Worm (Caenorhabditis elegans) whole organism, L3 larva: Measurements from ENCODE around the gene smrc-1.

ENCODE experiments used
- R02D3.7 ChIP-seq: fragments of 150-350 bp; optimal IDR thresholded peaks from 2 replicates; lab custom pipeline; 2014; ENCODE audit warnings: missing biosample characterization, missing genetic modification characterization
- ZK546.5 ChIP-seq: sonication (generic microtip); optimal IDR thresholded peaks from 2 replicates; lab custom pipeline; 2017; ENCODE audit warnings: missing biosample characterization, missing genetic modification characterization
- aly-2 ChIP-seq: fragments of 150-350 bp; optimal IDR thresholded peaks from 2 replicates; lab custom pipeline; 2014; ENCODE audit warnings: missing biosample characterization, missing genetic modification characterization
- ama-1 ChIP-seq: fragments of 150-350 bp; optimal IDR thresholded peaks from 2 replicates; lab custom pipeline; 2018
- ceh-16 ChIP-seq: sonication (generic microtip); optimal IDR thresholded peaks from 2 replicates; lab custom pipeline; 2017; ENCODE audit warnings: missing biosample characterization, missing genetic modification characterization
- ceh-28 ChIP-seq: fragments of 150-350 bp; optimal IDR thresholded peaks from 2 replicates; lab custom pipeline; 2014; ENCODE audit warnings: missing biosample characterization, missing genetic modification reagents, missing genetic modification characterization
- ceh-82 ChIP-seq: fragments of 150-350 bp; optimal IDR thresholded peaks from 2 replicates; lab custom pipeline; 2014; ENCODE audit warnings: missing biosample characterization, missing genetic modification characterization
- ceh-9 ChIP-seq: sonication (generic microtip); optimal IDR thresholded peaks from 2 replicates; lab custom pipeline; 2018; ENCODE audit warnings: missing biosample characterization, missing genetic modification characterization
- daf-12 ChIP-seq: fragments of 150-350 bp; optimal IDR thresholded peaks from 2 replicates; lab custom pipeline; 2014; ENCODE audit warnings: missing biosample characterization, missing genetic modification reagents, missing genetic modification characterization
- egl-27 ChIP-seq: sonication (generic microtip); optimal IDR thresholded peaks from 4 replicates; lab custom pipeline; 2017; ENCODE audit warnings: missing biosample characterization, missing genetic modification reagents, missing genetic modification characterization
- egl-5 ChIP-seq: fragments of 150-350 bp; optimal IDR thresholded peaks from 2 replicates; lab custom pipeline; 2017; ENCODE audit warnings: missing biosample characterization, missing genetic modification reagents, missing genetic modification characterization, inconsistent platforms
- elt-1 ChIP-seq: fragments of 150-350 bp; optimal IDR thresholded peaks from 2 replicates; lab custom pipeline; 2014; ENCODE audit warnings: missing biosample characterization, missing genetic modification characterization
- elt-2 ChIP-seq: sonication (generic microtip); optimal IDR thresholded peaks from 2 replicates; lab custom pipeline; 2016; ENCODE audit warnings: missing genetic modification reagents, mild to moderate bottlenecking, missing genetic modification characterization, missing compliant biosample characterization
- elt-3 ChIP-seq, 3 experiments: fragments of 150-350 bp in 1 of 3; sonication (generic microtip) in 2 of 3; optimal IDR thresholded peaks; 2 replicates in 2 of 3; 4 replicates in 1 of 3; lab custom pipeline; 2014 to 2017; ENCODE audit warnings: missing biosample characterization in 3 of 3, missing genetic modification characterization in 3 of 3
- eor-1 ChIP-seq, 2 experiments: fragments of 150-350 bp; optimal IDR thresholded peaks; 2 replicates each; lab custom pipeline; 2014 to 2018; ENCODE audit warnings: missing biosample characterization in 2 of 2, missing genetic modification characterization in 2 of 2
- fkh-10 ChIP-seq: sonication (generic microtip); optimal IDR thresholded peaks from 2 replicates; lab custom pipeline; 2017; ENCODE audit warnings: missing biosample characterization, missing genetic modification reagents, missing genetic modification characterization
- fkh-2 ChIP-seq: fragments of 150-350 bp; optimal IDR thresholded peaks from 2 replicates; lab custom pipeline; 2014; ENCODE audit warnings: missing biosample characterization, missing genetic modification reagents, missing genetic modification characterization
- fos-1 ChIP-seq: fragments of 150-350 bp; optimal IDR thresholded peaks from 2 replicates; lab custom pipeline; 2014; ENCODE audit warnings: missing biosample characterization, missing genetic modification characterization
- hmg-11 ChIP-seq: sonication (generic microtip); optimal IDR thresholded peaks from 2 replicates; lab custom pipeline; 2016; ENCODE audit warnings: missing genetic modification characterization, missing compliant biosample characterization
- jun-1 ChIP-seq: fragments of 150-350 bp; optimal IDR thresholded peaks from 2 replicates; lab custom pipeline; 2014; ENCODE audit warnings: missing biosample characterization, missing genetic modification reagents, missing genetic modification characterization
- lin-15B ChIP-seq: fragments of 150-350 bp; optimal IDR thresholded peaks from 2 replicates; lab custom pipeline; 2014; ENCODE audit warnings: missing biosample characterization, missing genetic modification characterization
- lin-39 ChIP-seq: fragments of 150-350 bp; optimal IDR thresholded peaks from 2 replicates; lab custom pipeline; 2018; ENCODE audit warnings: missing biosample characterization, missing genetic modification reagents, missing genetic modification characterization
- lsy-12 ChIP-seq: sonication (generic microtip); optimal IDR thresholded peaks from 2 replicates; lab custom pipeline; 2016; ENCODE audit warnings: mild to moderate bottlenecking, missing genetic modification characterization, missing compliant biosample characterization
- mdl-1 ChIP-seq: fragments of 150-350 bp; optimal IDR thresholded peaks from 2 replicates; lab custom pipeline; 2014; ENCODE audit warnings: missing biosample characterization, missing genetic modification characterization
- mml-1 ChIP-seq: fragments of 150-350 bp; sonication (generic microtip); optimal IDR thresholded peaks from 3 replicates; lab custom pipeline; 2014; ENCODE audit warnings: missing biosample characterization, missing genetic modification characterization
- nfya-1 ChIP-seq: sonication (generic microtip); optimal IDR thresholded peaks from 2 replicates; lab custom pipeline; 2017; ENCODE audit warnings: missing genetic modification characterization, mild to moderate bottlenecking, missing compliant biosample characterization, antibody characterized with exemption, moderate library complexity; ENCODE audit not compliant: insufficient read depth
- nhr-11 ChIP-seq: fragments of 150-350 bp; optimal IDR thresholded peaks from 2 replicates; lab custom pipeline; 2014; ENCODE audit warnings: missing biosample characterization, missing genetic modification characterization
- nhr-12 ChIP-seq: fragments of 150-350 bp; optimal IDR thresholded peaks from 2 replicates; lab custom pipeline; 2014; ENCODE audit warnings: missing biosample characterization, missing genetic modification characterization
- nhr-23 ChIP-seq: fragments of 150-350 bp; optimal IDR thresholded peaks from 2 replicates; lab custom pipeline; 2014; ENCODE audit warnings: missing biosample characterization, missing genetic modification reagents, missing genetic modification characterization
- nhr-237 ChIP-seq: fragments of 150-350 bp; optimal IDR thresholded peaks from 2 replicates; lab custom pipeline; 2014; ENCODE audit warnings: missing biosample characterization, missing genetic modification characterization
- nhr-25 ChIP-seq: sonication (generic microtip); optimal IDR thresholded peaks from 2 replicates; lab custom pipeline; 2017; ENCODE audit warnings: missing biosample characterization, missing genetic modification characterization
- nhr-28 ChIP-seq: fragments of 150-350 bp; optimal IDR thresholded peaks from 2 replicates; lab custom pipeline; 2014; ENCODE audit warnings: missing biosample characterization, missing genetic modification characterization
- nhr-67 ChIP-seq: fragments of 150-350 bp; optimal IDR thresholded peaks from 2 replicates; lab custom pipeline; 2014; ENCODE audit warnings: missing biosample characterization, missing genetic modification characterization
- nhr-76 ChIP-seq: fragments of 150-350 bp; sonication (generic microtip); optimal IDR thresholded peaks from 5 replicates; lab custom pipeline; 2014; ENCODE audit warnings: missing biosample characterization, missing genetic modification characterization
- nhr-77 ChIP-seq: fragments of 150-350 bp; optimal IDR thresholded peaks from 2 replicates; lab custom pipeline; 2014; ENCODE audit warnings: missing biosample characterization, missing genetic modification characterization
- pha-4 ChIP-seq: fragments of 150-350 bp; optimal IDR thresholded peaks from 2 replicates; lab custom pipeline; 2014; ENCODE audit warnings: missing biosample characterization, missing genetic modification reagents, missing genetic modification characterization
- pqm-1 ChIP-seq: fragments of 150-350 bp; optimal IDR thresholded peaks from 2 replicates; lab custom pipeline; 2017; ENCODE audit warnings: missing biosample characterization, missing genetic modification characterization, inconsistent platforms
- sea-2 ChIP-seq: fragments of 150-350 bp; sonication (generic microtip); optimal IDR thresholded peaks from 4 replicates; lab custom pipeline; 2014; ENCODE audit warnings: missing biosample characterization, missing genetic modification reagents, missing genetic modification characterization
- snpc-4 ChIP-seq: fragments of 150-350 bp; optimal IDR thresholded peaks from 2 replicates; lab custom pipeline; 2014; ENCODE audit warnings: missing biosample characterization, missing genetic modification characterization
- tbx-2 ChIP-seq: sonication (generic microtip); optimal IDR thresholded peaks from 2 replicates; lab custom pipeline; 2016; ENCODE audit warnings: mild to moderate bottlenecking, missing genetic modification characterization, missing compliant biosample characterization
- unc-39 ChIP-seq: sonication (generic microtip); optimal IDR thresholded peaks from 4 replicates; lab custom pipeline; 2017; ENCODE audit warnings: missing biosample characterization, missing genetic modification characterization
- unc-62 ChIP-seq: fragments of 150-350 bp; sonication (generic microtip); optimal IDR thresholded peaks from 4 replicates; lab custom pipeline; 2014; ENCODE audit warnings: missing biosample characterization, missing genetic modification reagents, missing genetic modification characterization
- zag-1 ChIP-seq: fragments of 150-350 bp; optimal IDR thresholded peaks from 2 replicates; lab custom pipeline; 2014; ENCODE audit warnings: missing biosample characterization, missing genetic modification characterization
- ztf-11 ChIP-seq: fragments of 150-350 bp; optimal IDR thresholded peaks from 2 replicates; lab custom pipeline; 2014; ENCODE audit warnings: missing biosample characterization, missing genetic modification characterization
- ztf-4 ChIP-seq: fragments of 150-350 bp; optimal IDR thresholded peaks from 2 replicates; lab custom pipeline; 2014; ENCODE audit warnings: missing biosample characterization, missing genetic modification characterization

Gene smrc-1

ce11 chrIII:6427205-6427604 is 36.5 kb downstream of the smrc-1 start, which contains the start of gene C05D11.8:
Gene C05D11.8, minus strand, starts transcription at chrIII:6427305.
- TF ChIP-seq hmg-11 (tag; lab: Kevin White, UChicago) (no peak), nhr-67 (tag; lab: Kevin White, UChicago) (no peak), jun-1 (tag; lab: Kevin White, UChicago) (no peak), elt-3 (tag; optimal IDR thresholded peaks at IDR 0.05; lab: Kevin White, UChicago) (no peak), nhr-77 (tag; lab: Kevin White, UChicago) (no peak), eor-1 (tag; optimal IDR thresholded peaks at IDR 0.05; lab: Kevin White, UChicago) (no peak), egl-27 (tag; lab: Kevin White, UChicago) (no peak), aly-2 (tag; lab: Kevin White, UChicago) (no peak), pha-4 (tag; lab: Kevin White, UChicago) (no peak), nfya-1 (tag; lab: Kevin White, UChicago) (no peak), unc-62 (GFP tag; lab: Kevin White, UChicago) (no peak), nhr-12 (tag; lab: Kevin White, UChicago) (no peak), nhr-76 (no peak), ama-1 (no peak), egl-5 (no peak), R02D3.7 (tag; lab: Kevin White, UChicago) (no peak), tbx-2 (no peak), lin-39 (tag; lab: Kevin White, UChicago) (no peak)

ce11 chrIII:6430834-6431233 is 40.1 kb downstream of the smrc-1 start, which contains the start of gene popl-1:
Gene popl-1, minus strand, starts transcription at chrIII:6430934.
- TF ChIP-seq aly-2 (tag; lab: Kevin White, UChicago), result no peak
- TF ChIP-seq tbx-2, result no peak
- no peak for TF ChIP-seq snpc-4 (tag; lab: Kevin White, UChicago)
- no peak for TF ChIP-seq jun-1 (tag; lab: Kevin White, UChicago)
- no peak for TF ChIP-seq ceh-82
- TF ChIP-seq pha-4 (tag; lab: Kevin White, UChicago), result no peak
- TF ChIP-seq R02D3.7 (tag; lab: Kevin White, UChicago), result no peak
- no peak for TF ChIP-seq mml-1 (tag; lab: Kevin White, UChicago)
- no peak for TF ChIP-seq elt-3 (tag; optimal IDR thresholded peaks at IDR 0.05; lab: Kevin White, UChicago)
- TF ChIP-seq, all 47 proteins: peak for 0

ce11 chrIII:6431766-6432228 is 41.1 kb downstream of the smrc-1 start, which contains the start of the genes mrps-17 and txdc-9:
Gene mrps-17, minus strand, starts transcription at chrIII:6431798.
Gene txdc-9, plus strand, starts transcription at chrIII:6432178.
- TF ChIP-seq unc-62 (GFP tag; lab: Kevin White, UChicago) (no peak), mdl-1 (tag; lab: Kevin White, UChicago) (no peak), elt-1 (tag; lab: Kevin White, UChicago) (no peak), sea-2 (GFP tag; lab: Kevin White, UChicago) (no peak), pha-4 (tag; lab: Kevin White, UChicago) (no peak), nhr-12 (tag; lab: Kevin White, UChicago) (no peak), nhr-237 (tag; lab: Kevin White, UChicago) (no peak), lin-39 (tag; lab: Kevin White, UChicago) (peak; percentile 72), aly-2 (tag; lab: Kevin White, UChicago) (no peak), nhr-67 (tag; lab: Kevin White, UChicago) (no peak), lsy-12 (tag; lab: Kevin White, UChicago) (peak; percentile 14), fos-1 (no peak), eor-1 (tag; optimal IDR thresholded peaks at IDR 0.05; lab: Kevin White, UChicago) (no peak), nhr-25 (tag; lab: Kevin White, UChicago) (peak; percentile 50), elt-3 (tag; optimal IDR thresholded peaks at IDR 0.05; lab: Kevin White, UChicago) (no peak), egl-27 (tag; lab: Kevin White, UChicago) (no peak), unc-39 (tag; lab: Kevin White, UChicago) (no peak), egl-5 (peak; percentile 74), fkh-10 (GFP tag; lab: Kevin White, UChicago) (peak; percentile 37), daf-12 (tag; lab: Kevin White, UChicago) (no peak), nhr-77 (tag; lab: Kevin White, UChicago) (no peak), nhr-23 (tag; lab: Kevin White, UChicago) (peak; percentile 73), fkh-2 (tag; lab: Kevin White, UChicago) (no peak), nfya-1 (tag; lab: Kevin White, UChicago) (no peak), lin-15B (tag; lab: Kevin White, UChicago) (peak; percentile 89), ZK546.5 (tag; lab: Kevin White, UChicago) (no peak), ceh-9 (tag; lab: Kevin White, UChicago) (no peak), ztf-4 (tag; lab: Kevin White, UChicago) (no peak), ceh-28 (tag; lab: Kevin White, UChicago) (peak; percentile 59), tbx-2 (no peak), zag-1 (tag; lab: Kevin White, UChicago) (no peak), ztf-11 (tag; lab: Kevin White, UChicago) (no peak), ama-1 (peak; percentile 1), R02D3.7 (tag; lab: Kevin White, UChicago) (peak; percentile 32), snpc-4 (tag; lab: Kevin White, UChicago) (no peak), jun-1 (tag; lab: Kevin White, UChicago) (no peak), pqm-1 (tag; lab: Kevin White, UChicago) (peak; percentile 44), ceh-16 (tag; lab: Kevin White, UChicago) (no peak), nhr-28 (tag; lab: Kevin White, UChicago) (no peak), elt-2 (peak; percentile 33), ceh-82 (no peak), nhr-76 (no peak), mml-1 (tag; lab: Kevin White, UChicago) (no peak), nhr-11 (tag; lab: Kevin White, UChicago) (peak; percentile 14), hmg-11 (tag; lab: Kevin White, UChicago) (peak; percentile 69)
